Worm (Caenorhabditis elegans) whole organism, L1 larva: ENCODE data around the gene emb-1.

Source experiments
- C16A3.4 ChIP-seq: fragments of 150-350 bp; optimal IDR thresholded peaks from 2 replicates; lab custom pipeline; 2014; ENCODE audit warnings: missing biosample characterization, missing genetic modification characterization
- C34B4.2 ChIP-seq: sonication (generic microtip); optimal IDR thresholded peaks from 2 replicates; lab custom pipeline; 2017; ENCODE audit warnings: mild to moderate bottlenecking, missing genetic modification characterization, missing compliant biosample characterization
- aly-2 ChIP-seq: fragments of 150-350 bp; optimal IDR thresholded peaks from 2 replicates; lab custom pipeline; 2014; ENCODE audit warnings: missing biosample characterization, missing genetic modification characterization
- blmp-1 ChIP-seq: fragments of 150-350 bp; optimal IDR thresholded peaks from 2 replicates; lab custom pipeline; 2014; ENCODE audit warnings: missing biosample characterization, missing genetic modification characterization
- ceh-63 ChIP-seq: fragments of 200-800 bp; sonication (Bioruptor generic); optimal IDR thresholded peaks from 2 replicates; lab custom pipeline; 2018; ENCODE audit warnings: mild to moderate bottlenecking, missing genetic modification characterization, missing compliant biosample characterization
- dpl-1 ChIP-seq, 3 experiments: fragments of 150-350 bp in 2 of 3; sonication (generic microtip) in 1 of 3; optimal IDR thresholded peaks; 2 replicates each; lab custom pipeline; 2014 to 2017; ENCODE audit warnings: missing biosample characterization in 3 of 3, missing genetic modification characterization in 3 of 3, missing genetic modification reagents in 3 of 3
- dsc-1 ChIP-seq: sonication (generic microtip); optimal IDR thresholded peaks from 2 replicates; lab custom pipeline; 2016; ENCODE audit warnings: mild to moderate bottlenecking, missing genetic modification characterization, missing compliant biosample characterization
- efl-1 ChIP-seq, 4 experiments: fragments of 150-350 bp; optimal IDR thresholded peaks in 3 of 4; peaks in 1 of 4; 1 replicate in 1 of 4; 2 replicates in 3 of 4; lab custom pipeline; 2014; ENCODE audit warnings: missing biosample characterization in 2 of 4, missing genetic modification characterization in 2 of 4, missing genetic modification reagents in 2 of 4
- elt-2 ChIP-seq: sonication (generic microtip); optimal IDR thresholded peaks from 2 replicates; lab custom pipeline; 2016; ENCODE audit warnings: missing genetic modification characterization, mild to moderate bottlenecking, inconsistent platforms, missing compliant biosample characterization, missing genetic modification reagents
- fkh-4 ChIP-seq: sonication (generic microtip); optimal IDR thresholded peaks from 2 replicates; lab custom pipeline; 2016; ENCODE audit warnings: missing compliant biosample characterization, missing genetic modification characterization, borderline replicate concordance
- fos-1 ChIP-seq: fragments of 150-350 bp; optimal IDR thresholded peaks from 2 replicates; lab custom pipeline; 2014; ENCODE audit warnings: missing biosample characterization, missing genetic modification characterization
- irx-1 ChIP-seq: sonication (generic microtip); optimal IDR thresholded peaks from 2 replicates; lab custom pipeline; 2016; ENCODE audit warnings: missing genetic modification characterization, missing compliant biosample characterization
- isw-1 ChIP-seq: fragments of 200-800 bp; sonication (Bioruptor generic); IDR thresholded peaks from 2 replicates; pipeline ENCODE4 v1.3.6; 2022; ENCODE audit warnings: missing genetic modification characterization, missing compliant biosample characterization
- lin-35 ChIP-seq, 2 experiments: fragments of 150-350 bp; optimal IDR thresholded peaks; 2 replicates each; lab custom pipeline; 2014; ENCODE audit warnings: missing biosample characterization in 2 of 2, missing genetic modification characterization in 2 of 2, missing genetic modification reagents in 2 of 2
- lin-39 ChIP-seq: fragments of 150-350 bp; optimal IDR thresholded peaks from 2 replicates; lab custom pipeline; 2014; ENCODE audit warnings: missing biosample characterization, missing genetic modification reagents, missing genetic modification characterization
- lsy-2 ChIP-seq, 2 experiments: fragments of 150-350 bp; optimal IDR thresholded peaks; 2 replicates each; lab custom pipeline; 2014; ENCODE audit warnings: missing biosample characterization in 2 of 2, missing genetic modification characterization in 2 of 2
- mdl-1 ChIP-seq, 2 experiments: fragments of 150-350 bp; optimal IDR thresholded peaks; 2 replicates each; lab custom pipeline; 2014 to 2017; ENCODE audit warnings: missing biosample characterization in 2 of 2, missing genetic modification characterization in 2 of 2, inconsistent platforms in 1 of 2
- mef-2 ChIP-seq: fragments of 150-350 bp; optimal IDR thresholded peaks from 2 replicates; lab custom pipeline; 2014; ENCODE audit warnings: missing biosample characterization, missing genetic modification characterization
- mep-1 ChIP-seq: fragments of 150-350 bp; optimal IDR thresholded peaks from 2 replicates; lab custom pipeline; 2014; ENCODE audit warnings: missing biosample characterization, missing genetic modification characterization
- nhr-19 ChIP-seq: fragments of 200-800 bp; sonication (Bioruptor generic); conservative IDR thresholded peaks from 2 replicates; pipeline ENCODE4 v1.3.6; 2022; ENCODE audit warnings: missing genetic modification characterization, missing compliant biosample characterization
- nhr-20 ChIP-seq: sonication (generic microtip); optimal IDR thresholded peaks from 2 replicates; lab custom pipeline; 2016; ENCODE audit warnings: mild to moderate bottlenecking, missing genetic modification characterization, missing compliant biosample characterization
- nhr-237 ChIP-seq: fragments of 150-350 bp; optimal IDR thresholded peaks from 2 replicates; lab custom pipeline; 2014; ENCODE audit warnings: missing biosample characterization, missing genetic modification characterization
- nhr-47 ChIP-seq: sonication (generic microtip); optimal IDR thresholded peaks from 2 replicates; lab custom pipeline; 2016; ENCODE audit warnings: mild to moderate bottlenecking, missing genetic modification characterization, moderate library complexity, missing compliant biosample characterization
- nhr-71 ChIP-seq: sonication (generic microtip); optimal IDR thresholded peaks from 2 replicates; lab custom pipeline; 2016; ENCODE audit warnings: mild to moderate bottlenecking, missing genetic modification characterization, moderate library complexity, missing compliant biosample characterization
- nhr-77 ChIP-seq: fragments of 150-350 bp; optimal IDR thresholded peaks from 2 replicates; lab custom pipeline; 2014; ENCODE audit warnings: missing biosample characterization, missing genetic modification characterization
- nhr-85 ChIP-seq: sonication (generic microtip); peaks from one replicate; lab custom pipeline; 2016; ENCODE audit warnings: missing genetic modification characterization, inconsistent platforms, missing compliant biosample characterization
- nhr-90 ChIP-seq: sonication (generic microtip); optimal IDR thresholded peaks from 2 replicates; lab custom pipeline; 2016; ENCODE audit warnings: mild to moderate bottlenecking, missing genetic modification characterization, missing compliant biosample characterization; ENCODE audit not compliant: poor library complexity
- pag-3 ChIP-seq: sonication (generic microtip); optimal IDR thresholded peaks from 2 replicates; lab custom pipeline; 2017; ENCODE audit warnings: missing genetic modification characterization, mild to moderate bottlenecking, missing compliant biosample characterization, antibody characterized with exemption, borderline replicate concordance; ENCODE audit not compliant: insufficient read depth
- rnt-1 ChIP-seq: sonication (generic microtip); optimal IDR thresholded peaks from 2 replicates; lab custom pipeline; 2016; ENCODE audit warnings: mild to moderate bottlenecking, missing genetic modification characterization, moderate library complexity, missing compliant biosample characterization
- skn-1 ChIP-seq: fragments of 150-350 bp; optimal IDR thresholded peaks from 2 replicates; lab custom pipeline; 2014; ENCODE audit warnings: missing biosample characterization, missing genetic modification characterization
- snpc-4 ChIP-seq: fragments of 150-350 bp; optimal IDR thresholded peaks from 2 replicates; lab custom pipeline; 2014; ENCODE audit warnings: missing biosample characterization, missing genetic modification characterization
- sup-37 ChIP-seq: fragments of 200-800 bp; sonication (Bioruptor generic); optimal IDR thresholded peaks from 2 replicates; lab custom pipeline; 2018; ENCODE audit warnings: mild to moderate bottlenecking, missing genetic modification characterization, missing compliant biosample characterization
- swsn-7 ChIP-seq: sonication (generic microtip); optimal IDR thresholded peaks from 2 replicates; lab custom pipeline; 2016; ENCODE audit warnings: missing genetic modification characterization, missing compliant biosample characterization
- tbx-2 ChIP-seq: sonication (generic microtip); optimal IDR thresholded peaks from 2 replicates; lab custom pipeline; 2016; ENCODE audit warnings: missing genetic modification characterization, missing compliant biosample characterization
- xbp-1 ChIP-seq: sonication (generic microtip); optimal IDR thresholded peaks from 2 replicates; lab custom pipeline; 2016; ENCODE audit warnings: missing genetic modification characterization, missing compliant biosample characterization
- ztf-11 ChIP-seq, 2 experiments: sonication (generic microtip); optimal IDR thresholded peaks; 2 replicates each; lab custom pipeline; 2016 to 2017; ENCODE audit warnings: missing genetic modification characterization in 2 of 2, missing biosample characterization in 1 of 2, missing compliant biosample characterization in 1 of 2
- ztf-4 ChIP-seq: fragments of 150-350 bp; optimal IDR thresholded peaks from 2 replicates; lab custom pipeline; 2014; ENCODE audit warnings: missing biosample characterization, missing genetic modification characterization

Gene emb-1

ce11 chrIII:5202641-5203040, 29.4 kb downstream of the emb-1 start (continued):
- peak in 2 of 3 experiments; percentile 10 to 34 for TF ChIP-seq dpl-1 (GFP tag; optimal IDR thresholded peaks at IDR 0.05; lab: Kevin White, UChicago)
- TF ChIP-seq, all 84 proteins: peak for 29

ce11 chrIII:5203310-5203709, 30.1 kb downstream of the emb-1 start:
- TF ChIP-seq nhr-71 (tag; lab: Kevin White, UChicago) (peak; percentile 11), dsc-1 (tag; lab: Kevin White, UChicago) (no peak)
- TF ChIP-seq, all 84 proteins: peak for 1

ce11 chrIII:5206861-5207414, 33.7 kb downstream of the emb-1 start, which contains the start of gene morc-1:
Gene morc-1, minus strand, starts transcription at chrIII:5206911.
- TF ChIP-seq isw-1 = no peak
- no peak for TF ChIP-seq rnt-1
- no peak for TF ChIP-seq aly-2 (tag; lab: Kevin White, UChicago)
- TF ChIP-seq nhr-237 (tag; lab: Kevin White, UChicago) = no peak
- no peak for TF ChIP-seq ztf-11 (tag; optimal IDR thresholded peaks at IDR 0.05; lab: Kevin White, UChicago)
- no peak for TF ChIP-seq mef-2 (tag; lab: Kevin White, UChicago)
- TF ChIP-seq ceh-63 = no peak
- no peak for TF ChIP-seq skn-1
- TF ChIP-seq snpc-4 = no peak
- TF ChIP-seq lin-39 (tag; lab: Kevin White, UChicago) = no peak
- no peak for TF ChIP-seq fkh-4 (tag; lab: Kevin White, UChicago)
- no peak for TF ChIP-seq sup-37
- TF ChIP-seq C34B4.2 (tag; lab: Kevin White, UChicago) = no peak
- no peak for TF ChIP-seq efl-1 (optimal IDR thresholded peaks at IDR 0.05; lab: Kevin White, UChicago)
- TF ChIP-seq efl-1 (GFP tag; optimal IDR thresholded peaks at IDR 0.05 in 1 of 2; lab: Kevin White, UChicago) = no peak
- no peak for TF ChIP-seq nhr-77 (tag; lab: Kevin White, UChicago)
- TF ChIP-seq lsy-2 (tag; optimal IDR thresholded peaks at IDR 0.05; lab: Kevin White, UChicago) = no peak

- TF ChIP-seq irx-1 (tag; lab: Kevin White, UChicago) (no peak), lsy-2 (tag; optimal IDR thresholded peaks at IDR 0.05; lab: Kevin White, UChicago) (peak in 1 of 2 experiments; percentile 28)
Measured at ce11 chrIII:5208992-5209391, 35.8 kb downstream of the emb-1 start, which contains the start of gene syx-16. Gene syx-16, minus strand, starts transcription at chrIII:5209109.

- TF ChIP-seq fkh-4 (tag; lab: Kevin White, UChicago) (no peak), efl-1 (optimal IDR thresholded peaks at IDR 0.05; lab: Kevin White, UChicago) (no peak), efl-1 (GFP tag; optimal IDR thresholded peaks at IDR 0.05 in 1 of 2; lab: Kevin White, UChicago) (peak in 1 of 2 experiments; percentile 75), fos-1 (no peak), pag-3 (tag; lab: Kevin White, UChicago) (no peak)
Measured at ce11 chrIII:5210269-5210668, 37.0 kb downstream of the emb-1 start.

- peak; percentile 41 for TF ChIP-seq nhr-90
- TF ChIP-seq lsy-2 (tag; optimal IDR thresholded peaks at IDR 0.05; lab: Kevin White, UChicago) = peak; percentile 1 to 62
- peak; percentile 23 for TF ChIP-seq nhr-20 (tag; lab: Kevin White, UChicago)
- TF ChIP-seq lin-35 (GFP tag; optimal IDR thresholded peaks at IDR 0.05; lab: Kevin White, UChicago) = peak in 1 of 2 experiments; percentile 7
- TF ChIP-seq nhr-71 (tag; lab: Kevin White, UChicago) = peak; percentile 50
- peak; percentile 29 for TF ChIP-seq elt-2
- TF ChIP-seq nhr-85 (tag; lab: Kevin White, UChicago) = peak; percentile 0
- TF ChIP-seq tbx-2 (tag; lab: Kevin White, UChicago) = peak; percentile 26
- TF ChIP-seq C16A3.4 (tag; lab: Kevin White, UChicago) = peak; percentile 6
- TF ChIP-seq blmp-1 (tag; lab: Kevin White, UChicago) = peak; percentile 2
- TF ChIP-seq nhr-47 (tag; lab: Kevin White, UChicago) = peak; percentile 56
- peak; percentile 21 for TF ChIP-seq mep-1
- peak; percentile 26 for TF ChIP-seq xbp-1 (tag; lab: Kevin White, UChicago)
- TF ChIP-seq sup-37 = peak; percentile 51
- TF ChIP-seq mdl-1 (tag; optimal IDR thresholded peaks at IDR 0.05; lab: Kevin White, UChicago) = peak in 1 of 2 experiments; percentile 29
- peak; percentile 32 for TF ChIP-seq swsn-7 (tag; lab: Kevin White, UChicago)
- TF ChIP-seq efl-1 (optimal IDR thresholded peaks at IDR 0.05; lab: Kevin White, UChicago) = peak in 1 of 2 experiments; percentile 10
- TF ChIP-seq efl-1 (GFP tag; optimal IDR thresholded peaks at IDR 0.05 in 1 of 2; lab: Kevin White, UChicago) = peak in 1 of 2 experiments; percentile 56
- TF ChIP-seq ztf-4 (tag; lab: Kevin White, UChicago) = peak; percentile 22
- peak; percentile 19; the same call in 1 of the 2 replicates for TF ChIP-seq nhr-19 (GFP tag; lab: Robert Waterston, UW)
Measured at ce11 chrIII:5211137-5211648, 38.0 kb downstream of the emb-1 start.
